Worm (Caenorhabditis elegans): ENCODE results near the gene bbs-2.

ce11 chrIV:7987083-7987482 lies 53.2 kb downstream of the bbs-2 start, which contains the start of gene mec-17:
- no peak for TF ChIP-seq flt-1 (GFP tag; IDR thresholded peaks at IDR 0.05)
- TF ChIP-seq T22C8.4 (GFP tag; IDR thresholded peaks at IDR 0.05) = no peak

Data from whole organism, midembryonic.